Fruit fly (Drosophila melanogaster) whole organism, wandering third instar larva: ENCODE results near the gene CG43090.

Experiments used
- Abd-B ChIP-seq: fragments of >200 bp; optimal IDR thresholded peaks from 2 replicates; lab custom pipeline; 2017; ENCODE audit warnings: missing biosample characterization, missing genetic modification characterization
- Hr78 ChIP-seq: fragments of >200 bp; optimal IDR thresholded peaks from 2 replicates; lab custom pipeline; 2017; ENCODE audit warnings: missing biosample characterization, missing genetic modification characterization
- Mio ChIP-seq: sonication (Bioruptor generic); optimal IDR thresholded peaks from 2 replicates; lab custom pipeline; 2016; ENCODE audit warnings: missing biosample characterization, missing genetic modification characterization
- Myc ChIP-seq: fragments of >200 bp; optimal IDR thresholded peaks from 2 replicates; lab custom pipeline; 2017
- Rel ChIP-seq, 2 experiments: fragments of 200-800 bp; sonication (Bioruptor generic) in 1 of 2; optimal IDR thresholded peaks; 2 replicates in 1 of 2; 3 replicates in 1 of 2; lab custom pipeline; 2016 to 2019; ENCODE audit warnings: mild to moderate bottlenecking in 2 of 2, missing biosample characterization in 2 of 2, missing genetic modification characterization in 2 of 2, moderate library complexity in 1 of 2
- dsf ChIP-seq: sonication (Bioruptor generic); optimal IDR thresholded peaks from 2 replicates; lab custom pipeline; 2016; ENCODE audit warnings: missing biosample characterization, missing genetic modification characterization, borderline replicate concordance
- h ChIP-seq: fragments of 200-800 bp; sonication (Bioruptor generic); optimal IDR thresholded peaks from 3 replicates; lab custom pipeline; 2016; ENCODE audit warnings: missing biosample characterization, mild to moderate bottlenecking, missing genetic modification characterization
- lola ChIP-seq: fragments of >200 bp; optimal IDR thresholded peaks from 2 replicates; lab custom pipeline; 2017; ENCODE audit warnings: missing biosample characterization, missing genetic modification characterization
- pan ChIP-seq: fragments of >200 bp; optimal IDR thresholded peaks from 2 replicates; lab custom pipeline; 2017
- psq ChIP-seq: fragments of 200-800 bp; sonication (Bioruptor generic); optimal IDR thresholded peaks from 3 replicates; lab custom pipeline; 2017; ENCODE audit warnings: missing biosample characterization, mild to moderate bottlenecking, missing genetic modification characterization, moderate library complexity
- tai ChIP-seq: sonication (Bioruptor generic); optimal IDR thresholded peaks from 2 replicates; lab custom pipeline; 2016; ENCODE audit warnings: missing biosample characterization, missing genetic modification characterization
- woc ChIP-seq: sonication (Bioruptor generic); optimal IDR thresholded peaks from 2 replicates; lab custom pipeline; 2016; ENCODE audit warnings: missing biosample characterization, mild to moderate bottlenecking, missing genetic modification characterization

- TF ChIP-seq pan (lab: Kevin White, UChicago) (no peak), Rel (GFP tag; optimal IDR thresholded peaks at IDR 0.05; lab: Kevin White, UChicago) (no peak), Rel (tag; optimal IDR thresholded peaks at IDR 0.05; lab: Kevin White, UChicago) (no peak), dsf (GFP tag; lab: Kevin White, UChicago) (no peak), h (GFP tag; lab: Kevin White, UChicago) (no peak), Hr78 (GFP tag; lab: Kevin White, UChicago) (no peak), lola (GFP tag; lab: Kevin White, UChicago) (no peak), tai (GFP tag; lab: Kevin White, UChicago) (no peak), Myc (no peak), Mio (no peak), Abd-B (GFP tag; lab: Kevin White, UChicago) (no peak), woc (GFP tag; lab: Kevin White, UChicago) (no peak), psq (GFP tag; lab: Kevin White, UChicago) (no peak)
These were observed 20.2 kb upstream of the CG43090 start, which contains the start of gene Efr for dm6 chrX:6219845-6220345.
